Worm (Caenorhabditis elegans) whole organism, L1 larva: Measurements from ENCODE around the gene Y97E10AR.6.

Experiments
- egl-27 ChIP-seq, 2 experiments: fragments of 150-350 bp in 1 of 2; sonication (generic microtip); optimal IDR thresholded peaks; 3 replicates each; lab custom pipeline; 2017 to 2018; ENCODE audit warnings: missing biosample characterization in 2 of 2, missing genetic modification characterization in 2 of 2, missing genetic modification reagents in 2 of 2
- nhr-11 ChIP-seq: fragments of 150-350 bp; optimal IDR thresholded peaks from 2 replicates; lab custom pipeline; 2014; ENCODE audit warnings: missing biosample characterization, missing genetic modification characterization
- unc-62 ChIP-seq: fragments of 150-350 bp; optimal IDR thresholded peaks from 2 replicates; lab custom pipeline; 2014; ENCODE audit warnings: missing biosample characterization, missing genetic modification reagents, missing genetic modification characterization
- zag-1 ChIP-seq: fragments of 150-350 bp; optimal IDR thresholded peaks from 2 replicates; lab custom pipeline; 2014; ENCODE audit warnings: missing biosample characterization, missing genetic modification characterization
- ztf-4 ChIP-seq: fragments of 150-350 bp; optimal IDR thresholded peaks from 2 replicates; lab custom pipeline; 2014; ENCODE audit warnings: missing biosample characterization, missing genetic modification characterization

DNA sequence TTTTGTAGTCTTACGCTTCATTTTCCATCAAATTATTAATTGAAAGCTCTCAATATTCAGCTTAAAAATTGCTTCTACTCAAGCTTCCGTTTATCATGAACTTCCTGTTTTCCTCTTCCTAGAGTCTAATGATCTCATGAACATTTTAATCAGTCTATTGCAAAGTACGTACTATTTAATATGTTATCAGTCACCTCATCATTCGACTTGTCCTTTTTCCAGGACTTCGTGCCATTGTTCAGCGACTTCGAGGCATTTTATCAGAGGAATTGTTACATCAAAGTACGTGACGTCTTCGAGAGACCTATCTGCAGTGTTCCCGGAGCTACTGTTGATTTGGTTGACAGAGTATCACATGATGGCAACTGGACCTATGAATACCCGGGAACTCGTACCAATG is 6.0 kb upstream of the Y97E10AR.6 start:
- no peak for TF ChIP-seq unc-62
- TF ChIP-seq ztf-4 (tag; lab: Kevin White, UChicago), result no peak
- no peak for TF ChIP-seq nhr-11 (tag; lab: Kevin White, UChicago)
- no peak for TF ChIP-seq egl-27 (tag; optimal IDR thresholded peaks at IDR 0.05; lab: Kevin White, UChicago)
- no peak for TF ChIP-seq zag-1
